Worm (Caenorhabditis elegans): ENCODE data around the gene algn-6.

The algn-6 gene

DNA sequence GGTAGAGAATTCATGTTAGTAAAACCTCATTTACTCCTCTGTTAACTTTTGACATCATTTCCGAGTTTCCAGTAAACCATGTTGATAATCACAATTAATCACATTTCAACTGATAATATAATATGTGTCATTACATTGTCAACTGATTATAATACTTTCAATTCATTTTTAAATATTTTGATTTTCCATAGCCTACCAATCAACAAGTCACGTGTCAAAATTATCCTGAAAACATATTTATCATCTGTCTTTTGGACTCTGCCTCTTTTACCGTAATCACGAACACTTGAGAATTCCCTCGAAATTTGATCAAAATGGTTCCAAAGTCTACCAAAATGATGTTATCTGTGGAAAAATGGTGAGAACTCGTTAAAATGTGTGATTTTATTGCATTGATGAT is 34.5 kb downstream of the algn-6 start:
- TF ChIP-seq med-1 (GFP tag; optimal IDR thresholded peaks at IDR 0.05; ENCODE audit: insufficient read depth) (no peak), klf-2 (GFP tag; conservative IDR thresholded peaks at IDR 0.05) (no peak), ztf-29 (GFP tag; IDR thresholded peaks at IDR 0.05) (no peak), ztf-23 (GFP tag; IDR thresholded peaks at IDR 0.05) (no peak), flt-1 (GFP tag; IDR thresholded peaks at IDR 0.05) (no peak), cog-1 (tag; optimal IDR thresholded peaks at IDR 0.05) (no peak), tab-1 (GFP tag; IDR thresholded peaks at IDR 0.05) (no peak), T22C8.4 (GFP tag; IDR thresholded peaks at IDR 0.05) (no peak), ref-1 (GFP tag; conservative IDR thresholded peaks at IDR 0.05) (no peak)

DNA sequence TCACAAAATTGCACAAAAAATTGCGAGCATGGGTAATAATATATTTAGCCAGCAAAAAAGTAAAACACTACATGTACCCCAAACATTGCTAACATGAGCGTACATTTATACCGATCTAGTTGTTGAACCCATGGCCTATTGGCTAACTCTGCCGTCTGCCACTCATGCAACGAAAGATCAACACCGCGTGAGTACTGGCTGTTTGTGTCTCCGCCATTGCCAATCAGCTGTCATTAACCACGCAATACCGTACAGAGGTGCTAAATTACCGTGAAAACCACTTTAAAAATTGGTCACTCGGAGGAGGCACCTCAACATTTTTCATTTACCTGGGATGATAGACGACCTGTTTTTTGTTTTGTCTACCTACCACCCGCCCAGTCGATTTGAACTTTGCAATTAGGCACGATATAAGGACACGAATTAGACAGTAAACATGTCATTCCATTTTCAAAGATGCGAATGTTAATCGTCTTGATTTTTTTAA is 35.8 kb downstream of the algn-6 start, which contains the start of gene K02C4.2:
Gene K02C4.2 (plus strand): TSS at position 437 of the 487 bp plus-strand sequence.
- peak; percentile 71 for TF ChIP-seq T22C8.4 (GFP tag; IDR thresholded peaks at IDR 0.05)
- peak; percentile 84 for TF ChIP-seq tab-1 (GFP tag; IDR thresholded peaks at IDR 0.05)
- peak; percentile 47 for TF ChIP-seq cog-1 (tag; optimal IDR thresholded peaks at IDR 0.05)
- TF ChIP-seq flt-1 (GFP tag; IDR thresholded peaks at IDR 0.05), result peak; percentile 93
- peak; percentile 80 for TF ChIP-seq ztf-29 (GFP tag; IDR thresholded peaks at IDR 0.05)
- peak; percentile 68 for TF ChIP-seq ref-1 (GFP tag; conservative IDR thresholded peaks at IDR 0.05)
- TF ChIP-seq med-1 (GFP tag; optimal IDR thresholded peaks at IDR 0.05; ENCODE audit: insufficient read depth), result peak; percentile 44
- peak; percentile 44; the same call in 1 of the 2 replicates for TF ChIP-seq klf-2 (GFP tag; conservative IDR thresholded peaks at IDR 0.05)
- TF ChIP-seq ztf-23 (GFP tag; IDR thresholded peaks at IDR 0.05), result peak; percentile 60; the same call in 1 of the 2 replicates

DNA sequence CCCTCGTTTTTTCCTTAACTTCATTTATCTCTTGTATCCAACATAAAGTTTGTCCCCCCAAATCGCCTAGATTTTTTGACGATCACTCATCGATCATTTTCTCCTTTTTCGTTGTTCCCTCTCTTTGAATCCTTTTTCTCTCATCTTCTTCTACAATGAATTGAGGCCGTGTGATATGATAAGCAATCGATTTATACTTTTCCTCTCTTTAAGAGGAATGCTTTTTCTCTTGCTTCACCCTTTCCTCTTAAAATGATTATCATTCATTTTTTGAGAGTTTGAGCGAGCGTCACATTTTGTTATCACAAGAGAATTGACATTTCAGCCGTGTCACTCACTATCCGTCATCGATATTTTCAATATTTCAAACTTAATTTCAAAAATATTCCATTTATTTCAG is 38.4 kb downstream of the algn-6 start, which contains the start of gene K02C4.5:
Gene K02C4.5 (plus strand): TSS at position 395 of the 400 bp plus-strand sequence.
- TF ChIP-seq ztf-29 (GFP tag; IDR thresholded peaks at IDR 0.05), result no peak
- TF ChIP-seq klf-2 (GFP tag; conservative IDR thresholded peaks at IDR 0.05), result no peak
- no peak for TF ChIP-seq ref-1 (GFP tag; conservative IDR thresholded peaks at IDR 0.05)
- TF ChIP-seq tab-1 (GFP tag; IDR thresholded peaks at IDR 0.05), result no peak

ce11 chrII:8086803-8087202 is 47.2 kb downstream of the algn-6 start, which contains the start of gene K02C4.3:
Gene K02C4.3, minus strand, starts transcription at chrII:8086853.
- TF ChIP-seq ztf-29 (GFP tag; IDR thresholded peaks at IDR 0.05) (no peak), ref-1 (GFP tag; conservative IDR thresholded peaks at IDR 0.05) (no peak), T22C8.4 (GFP tag; IDR thresholded peaks at IDR 0.05) (no peak), ztf-23 (GFP tag; IDR thresholded peaks at IDR 0.05) (no peak), flt-1 (GFP tag; IDR thresholded peaks at IDR 0.05) (no peak), cog-1 (tag; optimal IDR thresholded peaks at IDR 0.05) (no peak), med-1 (GFP tag; optimal IDR thresholded peaks at IDR 0.05; ENCODE audit: insufficient read depth) (no peak), tab-1 (GFP tag; IDR thresholded peaks at IDR 0.05) (no peak), klf-2 (GFP tag; conservative IDR thresholded peaks at IDR 0.05) (no peak)
